Fruit fly (Drosophila melanogaster) whole organism, embryonic: ENCODE results near the gene CG10694.

Experiments used
- Bteb2 ChIP-seq: fragments of 200-800 bp; sonication (Bioruptor generic); optimal IDR thresholded peaks from 2 replicates; lab custom pipeline; 2016; ENCODE audit warnings: missing biosample characterization, missing genetic modification characterization
- CG17612 ChIP-seq: fragments of 200-800 bp; sonication (Bioruptor generic); IDR thresholded peaks from 2 replicates; pipeline ENCODE4 v1.3.6; 2022; ENCODE audit warnings: missing biosample characterization, missing genetic modification characterization
- CG34422 ChIP-seq: fragments of 200-800 bp; sonication (Bioruptor generic); IDR thresholded peaks from 3 replicates; pipeline ENCODE4 v1.3.6; 2022; ENCODE audit warnings: missing biosample characterization, missing genetic modification characterization
- CG6813 ChIP-seq: fragments of 200-800 bp; sonication (Bioruptor generic); optimal IDR thresholded peaks from 2 replicates; lab custom pipeline; 2017; ENCODE audit warnings: missing biosample characterization, missing genetic modification characterization, mild to moderate bottlenecking, moderate library complexity, missing genetic modification reagents
- CG8478 ChIP-seq: fragments of >200 bp; optimal IDR thresholded peaks from 2 replicates; lab custom pipeline; 2018
- Ets65A ChIP-seq: fragments of 200-800 bp; sonication (Bioruptor generic); peaks from one replicate; lab custom pipeline; 2016; ENCODE audit warnings: missing biosample characterization, missing genetic modification characterization
- Fer1 ChIP-seq: fragments of 200-800 bp; sonication (Bioruptor generic); optimal IDR thresholded peaks from 2 replicates; lab custom pipeline; 2017; ENCODE audit warnings: missing biosample characterization, mild to moderate bottlenecking, missing genetic modification characterization
- Meics ChIP-seq: fragments of 200-800 bp; sonication (Bioruptor generic); optimal IDR thresholded peaks from 2 replicates; lab custom pipeline; 2017; ENCODE audit warnings: missing biosample characterization, mild to moderate bottlenecking, missing genetic modification characterization
- Pdp1 ChIP-seq, 2 experiments: fragments of 200-800 bp; sonication (Bioruptor generic); optimal IDR thresholded peaks; 3 replicates each; lab custom pipeline; 2016; ENCODE audit warnings: missing biosample characterization in 2 of 2, missing genetic modification characterization in 2 of 2, mild to moderate bottlenecking in 1 of 2, moderate library complexity in 1 of 2
- Sox100B ChIP-seq: fragments of 200-800 bp; sonication (Bioruptor generic); optimal IDR thresholded peaks from 3 replicates; lab custom pipeline; 2018; ENCODE audit warnings: missing biosample characterization, mild to moderate bottlenecking, missing genetic modification characterization
- br ChIP-seq: fragments of >200 bp; optimal IDR thresholded peaks from 2 replicates; lab custom pipeline; 2017
- nom ChIP-seq: fragments of 200-800 bp; sonication (Bioruptor generic); optimal IDR thresholded peaks from 2 replicates; lab custom pipeline; 2017; ENCODE audit warnings: missing biosample characterization, missing genetic modification characterization, mild to moderate bottlenecking, moderate library complexity, missing genetic modification reagents
- onecut ChIP-seq: fragments of 200-800 bp; sonication (Bioruptor generic); IDR thresholded peaks from 2 replicates; pipeline ENCODE4 v1.3.6; 2022; ENCODE audit warnings: missing biosample characterization, missing genetic modification characterization

- TF ChIP-seq CG8478: no peak
- no peak for TF ChIP-seq Meics (GFP tag; lab: Kevin White, UChicago)
- TF ChIP-seq CG6813: no peak
- no peak for TF ChIP-seq br (lab: Kevin White, UChicago)
- TF ChIP-seq Fer1 (GFP tag; lab: Kevin White, UChicago): no peak
- TF ChIP-seq Pdp1 (GFP tag; optimal IDR thresholded peaks at IDR 0.05; lab: Kevin White, UChicago): no peak
- no peak for TF ChIP-seq Ets65A
- no peak for TF ChIP-seq CG34422 (GFP tag; lab: Robert Waterston, UW)
- TF ChIP-seq Bteb2 (GFP tag; lab: Kevin White, UChicago): no peak
- TF ChIP-seq CG17612: no peak
- no peak for TF ChIP-seq onecut (GFP tag; lab: Robert Waterston, UW)
- TF ChIP-seq Sox100B (GFP tag; lab: Kevin White, UChicago): no peak
- TF ChIP-seq nom (GFP tag; lab: Kevin White, UChicago): no peak
These were observed 37.4 kb downstream of the CG10694 start for dm6 chr3R:24144542-24144941.
